Worm (Caenorhabditis elegans) whole organism, L2 larva: ENCODE data around the gene C37C3.10.

Experiments
- C34F6.9 ChIP-seq: fragments of 150-350 bp; optimal IDR thresholded peaks from 2 replicates; lab custom pipeline; 2014; ENCODE audit warnings: missing biosample characterization, missing genetic modification characterization
- F13H6.1 ChIP-seq: sonication (generic microtip); optimal IDR thresholded peaks from 2 replicates; lab custom pipeline; 2016; ENCODE audit warnings: missing genetic modification characterization, missing compliant biosample characterization
- R02D3.7 ChIP-seq: fragments of 150-350 bp; optimal IDR thresholded peaks from 2 replicates; lab custom pipeline; 2014; ENCODE audit warnings: missing biosample characterization, missing genetic modification characterization
- Y55F3AM.14 ChIP-seq: fragments of 200-800 bp; sonication (Bioruptor generic); optimal IDR thresholded peaks from 2 replicates; lab custom pipeline; 2018; ENCODE audit warnings: mild to moderate bottlenecking, missing genetic modification characterization, missing compliant biosample characterization
- ZK546.5 ChIP-seq: sonication (generic microtip); optimal IDR thresholded peaks from 2 replicates; lab custom pipeline; 2017; ENCODE audit warnings: missing biosample characterization, missing genetic modification characterization
- alr-1 ChIP-seq: fragments of 150-350 bp; optimal IDR thresholded peaks from 2 replicates; lab custom pipeline; 2014; ENCODE audit warnings: missing biosample characterization, missing genetic modification characterization
- aly-2 ChIP-seq: fragments of 150-350 bp; optimal IDR thresholded peaks from 2 replicates; lab custom pipeline; 2014; ENCODE audit warnings: missing biosample characterization, missing genetic modification characterization
- ama-1 ChIP-seq: fragments of 150-350 bp; optimal IDR thresholded peaks from 2 replicates; lab custom pipeline; 2018; ENCODE audit warnings: inconsistent platforms
- blmp-1 ChIP-seq: sonication (generic microtip); optimal IDR thresholded peaks from 2 replicates; lab custom pipeline; 2017; ENCODE audit warnings: missing genetic modification characterization, mild to moderate bottlenecking, missing compliant biosample characterization, antibody characterized with exemption, moderate library complexity; ENCODE audit not compliant: insufficient read depth
- ceh-16 ChIP-seq: fragments of 150-350 bp; optimal IDR thresholded peaks from 2 replicates; lab custom pipeline; 2014; ENCODE audit warnings: missing biosample characterization, missing genetic modification characterization
- ceh-82 ChIP-seq: fragments of 150-350 bp; optimal IDR thresholded peaks from 2 replicates; lab custom pipeline; 2014; ENCODE audit warnings: missing biosample characterization, missing genetic modification characterization
- crh-2 ChIP-seq: sonication (generic microtip); optimal IDR thresholded peaks from 2 replicates; lab custom pipeline; 2017; ENCODE audit warnings: missing biosample characterization, missing genetic modification characterization
- dmd-4 ChIP-seq: sonication (generic microtip); optimal IDR thresholded peaks from 2 replicates; lab custom pipeline; 2017; ENCODE audit warnings: missing biosample characterization, missing genetic modification characterization
- egl-27 ChIP-seq: sonication (generic microtip); optimal IDR thresholded peaks from 3 replicates; lab custom pipeline; 2017; ENCODE audit warnings: missing biosample characterization, missing genetic modification reagents, missing genetic modification characterization
- elt-1 ChIP-seq: fragments of 150-350 bp; optimal IDR thresholded peaks from 2 replicates; lab custom pipeline; 2014; ENCODE audit warnings: missing biosample characterization, missing genetic modification characterization
- elt-3 ChIP-seq: sonication (generic microtip); optimal IDR thresholded peaks from 2 replicates; lab custom pipeline; 2017; ENCODE audit warnings: missing biosample characterization, missing genetic modification characterization
- fos-1 ChIP-seq: fragments of 150-350 bp; optimal IDR thresholded peaks from 2 replicates; lab custom pipeline; 2014; ENCODE audit warnings: missing biosample characterization, missing genetic modification characterization
- gmeb-1 ChIP-seq: fragments of 150-350 bp; optimal IDR thresholded peaks from 2 replicates; lab custom pipeline; 2014; ENCODE audit warnings: missing biosample characterization, missing genetic modification characterization
- lin-11 ChIP-seq: fragments of 150-350 bp; sonication (generic microtip); optimal IDR thresholded peaks from 2 replicates; lab custom pipeline; 2014; ENCODE audit warnings: missing biosample characterization, missing genetic modification characterization, inconsistent platforms, mixed read lengths
- lin-13 ChIP-seq: fragments of 150-350 bp; optimal IDR thresholded peaks from 2 replicates; lab custom pipeline; 2014; ENCODE audit warnings: missing biosample characterization, missing genetic modification reagents, missing genetic modification characterization
- lin-39 ChIP-seq: fragments of 150-350 bp; optimal IDR thresholded peaks from 2 replicates; lab custom pipeline; 2014; ENCODE audit warnings: missing biosample characterization, missing genetic modification reagents, missing genetic modification characterization
- lsy-2 ChIP-seq, 2 experiments: fragments of 150-350 bp in 1 of 2; sonication (generic microtip) in 1 of 2; optimal IDR thresholded peaks; 2 replicates each; lab custom pipeline; 2014 to 2017; ENCODE audit warnings: missing biosample characterization in 2 of 2, missing genetic modification characterization in 2 of 2
- mab-5 ChIP-seq: fragments of 150-350 bp; optimal IDR thresholded peaks from 2 replicates; lab custom pipeline; 2014; ENCODE audit warnings: missing biosample characterization, missing genetic modification characterization
- mbf-1 ChIP-seq: sonication (generic microtip); optimal IDR thresholded peaks from 2 replicates; lab custom pipeline; 2017; ENCODE audit warnings: missing biosample characterization, missing genetic modification characterization
- nhr-11 ChIP-seq: fragments of 150-350 bp; optimal IDR thresholded peaks from 2 replicates; lab custom pipeline; 2014; ENCODE audit warnings: missing biosample characterization, missing genetic modification characterization
- nhr-129 ChIP-seq: fragments of 150-350 bp; optimal IDR thresholded peaks from 2 replicates; lab custom pipeline; 2014; ENCODE audit warnings: missing biosample characterization, missing genetic modification characterization
- nhr-21 ChIP-seq: fragments of 150-350 bp; optimal IDR thresholded peaks from 2 replicates; lab custom pipeline; 2014; ENCODE audit warnings: missing biosample characterization, missing genetic modification characterization
- nhr-23 ChIP-seq: fragments of 150-350 bp; optimal IDR thresholded peaks from 2 replicates; lab custom pipeline; 2014; ENCODE audit warnings: missing biosample characterization, missing genetic modification reagents, missing genetic modification characterization
- nhr-237 ChIP-seq: fragments of 150-350 bp; optimal IDR thresholded peaks from 2 replicates; lab custom pipeline; 2014; ENCODE audit warnings: missing biosample characterization, missing genetic modification characterization
- nhr-25 ChIP-seq: fragments of 150-350 bp; sonication (generic microtip); optimal IDR thresholded peaks from 3 replicates; lab custom pipeline; 2014; ENCODE audit warnings: missing biosample characterization, missing genetic modification characterization
- nhr-6 ChIP-seq: fragments of 150-350 bp; optimal IDR thresholded peaks from 2 replicates; lab custom pipeline; 2014; ENCODE audit warnings: missing biosample characterization, missing genetic modification characterization
- peb-1 ChIP-seq: fragments of 150-350 bp; optimal IDR thresholded peaks from 2 replicates; lab custom pipeline; 2014; ENCODE audit warnings: missing biosample characterization, missing genetic modification characterization
- sem-4 ChIP-seq: fragments of 150-350 bp; optimal IDR thresholded peaks from 2 replicates; lab custom pipeline; 2014; ENCODE audit warnings: missing biosample characterization, missing genetic modification reagents, missing genetic modification characterization
- skn-1 ChIP-seq: sonication (generic microtip); optimal IDR thresholded peaks from 2 replicates; lab custom pipeline; 2017; ENCODE audit warnings: missing biosample characterization, missing genetic modification characterization
- sma-3 ChIP-seq: sonication (generic microtip); optimal IDR thresholded peaks from 2 replicates; lab custom pipeline; 2016; ENCODE audit warnings: missing genetic modification reagents, missing genetic modification characterization, missing compliant biosample characterization
- sma-9 ChIP-seq, 2 experiments: fragments of 150-350 bp in 1 of 2; sonication (generic microtip) in 1 of 2; optimal IDR thresholded peaks; 2 replicates each; lab custom pipeline; 2014 to 2016; ENCODE audit warnings: missing genetic modification characterization in 2 of 2, mild to moderate bottlenecking in 1 of 2, missing biosample characterization in 1 of 2, missing compliant biosample characterization in 1 of 2, missing genetic modification reagents in 1 of 2, moderate library complexity in 1 of 2
- unc-62 ChIP-seq: fragments of 150-350 bp; optimal IDR thresholded peaks from 2 replicates; lab custom pipeline; 2014; ENCODE audit warnings: missing biosample characterization, missing genetic modification reagents, missing genetic modification characterization
- zag-1 ChIP-seq: fragments of 150-350 bp; optimal IDR thresholded peaks from 2 replicates; lab custom pipeline; 2014; ENCODE audit warnings: missing biosample characterization, missing genetic modification characterization
- ztf-11 ChIP-seq: sonication (generic microtip); optimal IDR thresholded peaks from 2 replicates; lab custom pipeline; 2017; ENCODE audit warnings: missing biosample characterization, missing genetic modification characterization

C37C3.10 gene

ce11 chrV:7861792-7862191 lies 1.1 kb downstream of the C37C3.10 start, which contains the start of gene C37C3.17:
TSS of gene C37C3.17 (minus strand) at chrV:7861892.
- TF ChIP-seq aly-2 (tag; lab: Kevin White, UChicago), result no peak
- TF ChIP-seq crh-2, result no peak
- no peak for TF ChIP-seq C34F6.9 (tag; lab: Kevin White, UChicago)
- no peak for TF ChIP-seq ztf-11
- no peak for TF ChIP-seq gmeb-1
- no peak for TF ChIP-seq elt-1 (tag; lab: Kevin White, UChicago)
- no peak for TF ChIP-seq sma-9 (GFP tag; optimal IDR thresholded peaks at IDR 0.05; lab: Kevin White, UChicago)
- TF ChIP-seq sma-9 (tag; optimal IDR thresholded peaks at IDR 0.05; lab: Kevin White, UChicago), result no peak
- no peak for TF ChIP-seq Y55F3AM.14

- TF ChIP-seq sma-9 (GFP tag; optimal IDR thresholded peaks at IDR 0.05; lab: Kevin White, UChicago) (peak; percentile 5), sma-9 (tag; optimal IDR thresholded peaks at IDR 0.05; lab: Kevin White, UChicago) (no peak), ama-1 (lab: Kevin White, UChicago) (peak; percentile 8), nhr-25 (tag; lab: Kevin White, UChicago) (peak; percentile 3), nhr-21 (peak; percentile 40), nhr-237 (tag; lab: Kevin White, UChicago) (no peak), lin-39 (tag; lab: Kevin White, UChicago) (no peak), sma-3 (GFP tag; lab: Kevin White, UChicago) (peak; percentile 37), elt-3 (tag; lab: Kevin White, UChicago) (no peak), alr-1 (tag; lab: Kevin White, UChicago) (no peak), egl-27 (no peak), crh-2 (peak; percentile 23), mab-5 (no peak)
- TF ChIP-seq, all 48 proteins: peak for 6
Observed at ce11 chrV:7857931-7858330, 4.9 kb downstream of the C37C3.10 start, which contains the start of gene C37C3.1. TSS of gene C37C3.1 (plus strand) at chrV:7857963.

- TF ChIP-seq elt-3 (tag; lab: Kevin White, UChicago), result no peak
- TF ChIP-seq nhr-129, result no peak
- no peak for TF ChIP-seq unc-62 (GFP tag; lab: Kevin White, UChicago)
- no peak for TF ChIP-seq nhr-25 (tag; lab: Kevin White, UChicago)
- TF ChIP-seq, all 48 proteins: peak for 0
Observed at ce11 chrV:7856641-7857040, 6.2 kb downstream of the C37C3.10 start.

- TF ChIP-seq sma-9 (GFP tag; optimal IDR thresholded peaks at IDR 0.05; lab: Kevin White, UChicago) (no peak), sma-9 (tag; optimal IDR thresholded peaks at IDR 0.05; lab: Kevin White, UChicago) (no peak), nhr-23 (tag; lab: Kevin White, UChicago) (no peak), sem-4 (tag; lab: Kevin White, UChicago) (no peak), nhr-129 (no peak), egl-27 (no peak), Y55F3AM.14 (peak; percentile 37), lin-11 (tag; lab: Kevin White, UChicago) (no peak), blmp-1 (tag; lab: Kevin White, UChicago) (no peak), ama-1 (lab: Kevin White, UChicago) (peak; percentile 5)
Observed at ce11 chrV:7855382-7855994, 7.4 kb downstream of the C37C3.10 start, which contains the start of gene C37C3.2. TSS of gene C37C3.2 (plus strand) at chrV:7855944.

- peak; percentile 63 for TF ChIP-seq sma-3 (GFP tag; lab: Kevin White, UChicago)
- TF ChIP-seq mbf-1 (tag; lab: Kevin White, UChicago), result no peak
- peak; percentile 71 for TF ChIP-seq egl-27
- no peak for TF ChIP-seq ceh-16 (tag; lab: Kevin White, UChicago)
- peak; percentile 56 for TF ChIP-seq nhr-6 (tag; lab: Kevin White, UChicago)
- TF ChIP-seq zag-1 (tag; lab: Kevin White, UChicago), result no peak
- peak; percentile 65 for TF ChIP-seq blmp-1 (tag; lab: Kevin White, UChicago)
- no peak for TF ChIP-seq dmd-4 (tag; lab: Kevin White, UChicago)
- TF ChIP-seq F13H6.1, result peak; percentile 79
- peak; percentile 85 for TF ChIP-seq fos-1 (tag; lab: Kevin White, UChicago)
- peak; percentile 66 for TF ChIP-seq lin-13 (GFP tag; lab: Kevin White, UChicago)
- TF ChIP-seq R02D3.7 (tag; lab: Kevin White, UChicago), result no peak
- TF ChIP-seq gmeb-1, result peak; percentile 74
- TF ChIP-seq unc-62 (GFP tag; lab: Kevin White, UChicago), result no peak
- no peak for TF ChIP-seq nhr-23 (tag; lab: Kevin White, UChicago)
- TF ChIP-seq mab-5, result no peak
- peak; percentile 29 for TF ChIP-seq ama-1 (lab: Kevin White, UChicago)
- no peak for TF ChIP-seq nhr-11 (tag; lab: Kevin White, UChicago)
- TF ChIP-seq crh-2, result peak; percentile 99
- TF ChIP-seq elt-3 (tag; lab: Kevin White, UChicago), result no peak
- TF ChIP-seq ztf-11, result no peak
- no peak for TF ChIP-seq Y55F3AM.14
- no peak for TF ChIP-seq ceh-82 (tag; lab: Kevin White, UChicago)
- TF ChIP-seq nhr-21, result peak; percentile 79
- peak; percentile 0 to 83 for TF ChIP-seq lsy-2 (tag; optimal IDR thresholded peaks at IDR 0.05; lab: Kevin White, UChicago)
- no peak for TF ChIP-seq peb-1 (tag; lab: Kevin White, UChicago)
- TF ChIP-seq skn-1 (tag; lab: Kevin White, UChicago), result peak; percentile 80
- peak; percentile 95 for TF ChIP-seq lin-11 (tag; lab: Kevin White, UChicago)
- peak; percentile 45 for TF ChIP-seq sem-4 (tag; lab: Kevin White, UChicago)
- no peak for TF ChIP-seq ZK546.5 (tag; lab: Kevin White, UChicago)
- TF ChIP-seq sma-9 (GFP tag; optimal IDR thresholded peaks at IDR 0.05; lab: Kevin White, UChicago), result peak; percentile 90
- TF ChIP-seq sma-9 (tag; optimal IDR thresholded peaks at IDR 0.05; lab: Kevin White, UChicago), result no peak
- no peak for TF ChIP-seq alr-1 (tag; lab: Kevin White, UChicago)
- TF ChIP-seq nhr-129, result peak; percentile 92
- peak; percentile 59 for TF ChIP-seq nhr-25 (tag; lab: Kevin White, UChicago)
- TF ChIP-seq C34F6.9 (tag; lab: Kevin White, UChicago), result peak; percentile 86
Observed at ce11 chrV:7854603-7855002, 8.3 kb downstream of the C37C3.10 start, which contains the start of the genes C37C3.9 and C37C3.18. TSS of gene C37C3.9 (minus strand) at chrV:7854700. TSS of gene C37C3.18 (plus strand) at chrV:7854993.
